Worm (Caenorhabditis elegans) whole organism, young adult: Measurements from ENCODE around the gene glb-10.

Source experiments
- B0019.2 ChIP-seq: fragments of 200-800 bp; sonication (Bioruptor generic); conservative IDR thresholded peaks from 2 replicates; pipeline ENCODE4 v1.3.6; 2022; ENCODE audit warnings: missing genetic modification reagents, missing genetic modification characterization, missing compliant biosample characterization
- F22D6.2 ChIP-seq: sonication (generic microtip); optimal IDR thresholded peaks from 2 replicates; lab custom pipeline; 2016; ENCODE audit warnings: mild to moderate bottlenecking, missing genetic modification characterization, missing compliant biosample characterization
- F23B12.7 ChIP-seq: sonication (generic microtip); optimal IDR thresholded peaks from 2 replicates; lab custom pipeline; 2017; ENCODE audit warnings: missing genetic modification characterization, mild to moderate bottlenecking, missing compliant biosample characterization, antibody characterized with exemption, moderate library complexity; ENCODE audit not compliant: insufficient read depth
- F33H1.4 ChIP-seq: fragments of 200-800 bp; sonication (Bioruptor generic); IDR thresholded peaks from 2 replicates; pipeline ENCODE4 v1.3.6; 2022; ENCODE audit warnings: missing genetic modification reagents, missing genetic modification characterization, missing compliant biosample characterization
- F52B5.7 ChIP-seq: sonication (generic microtip); optimal IDR thresholded peaks from 2 replicates; lab custom pipeline; 2016; ENCODE audit warnings: mild to moderate bottlenecking, missing genetic modification characterization, missing compliant biosample characterization
- F55B11.4 ChIP-seq: sonication (generic microtip); optimal IDR thresholded peaks from 2 replicates; lab custom pipeline; 2016; ENCODE audit warnings: missing compliant biosample characterization, missing genetic modification characterization, borderline replicate concordance; ENCODE audit not compliant: insufficient read depth
- T26A5.8 ChIP-seq: sonication (generic microtip); optimal IDR thresholded peaks from 2 replicates; lab custom pipeline; 2016; ENCODE audit warnings: missing genetic modification characterization, missing compliant biosample characterization
- Y67H2A.10 ChIP-seq: fragments of 200-800 bp; sonication (Bioruptor generic); conservative IDR thresholded peaks from 2 replicates; pipeline ENCODE4 v1.3.6; 2022; ENCODE audit warnings: missing genetic modification reagents, missing genetic modification characterization, missing compliant biosample characterization
- akir-1 ChIP-seq: fragments of 200-800 bp; sonication (Bioruptor generic); optimal IDR thresholded peaks from 2 replicates; lab custom pipeline; 2018; ENCODE audit warnings: mild to moderate bottlenecking, missing genetic modification characterization, moderate library complexity, missing compliant biosample characterization
- ama-1 ChIP-seq, 3 experiments: fragments of 150-350 bp in 1 of 3; sonication (generic microtip) in 2 of 3; optimal IDR thresholded peaks; 2 replicates each; lab custom pipeline; 2014 to 2018; ENCODE audit warnings: missing biosample characterization in 2 of 3, missing genetic modification characterization in 2 of 3, missing genetic modification reagents in 2 of 3
- attf-5 ChIP-seq: fragments of 200-800 bp; sonication (Bioruptor generic); optimal IDR thresholded peaks from 2 replicates; lab custom pipeline; 2018; ENCODE audit warnings: mild to moderate bottlenecking, missing genetic modification characterization, missing compliant biosample characterization
- chd-7 ChIP-seq: sonication (generic microtip); optimal IDR thresholded peaks from 2 replicates; lab custom pipeline; 2016; ENCODE audit warnings: mild to moderate bottlenecking, missing genetic modification characterization, moderate library complexity, missing compliant biosample characterization
- efl-1 ChIP-seq: fragments of 150-350 bp; optimal IDR thresholded peaks from 2 replicates; lab custom pipeline; 2014; ENCODE audit warnings: missing biosample characterization, missing genetic modification reagents, missing genetic modification characterization
- ekl-4 ChIP-seq: fragments of 200-800 bp; sonication (Bioruptor generic); IDR thresholded peaks from 2 replicates; pipeline ENCODE4 v1.3.6; 2022; ENCODE audit warnings: missing genetic modification reagents, missing genetic modification characterization, missing compliant biosample characterization
- ets-4 ChIP-seq: fragments of 200-800 bp; sonication (Bioruptor generic); optimal IDR thresholded peaks from 2 replicates; lab custom pipeline; 2018; ENCODE audit warnings: mild to moderate bottlenecking, missing genetic modification characterization, missing compliant biosample characterization
- gei-17 ChIP-seq: fragments of 200-800 bp; sonication (Bioruptor generic); optimal IDR thresholded peaks from 2 replicates; lab custom pipeline; 2018; ENCODE audit warnings: mild to moderate bottlenecking, missing genetic modification characterization, missing compliant biosample characterization
- hlh-12 ChIP-seq: sonication (generic microtip); optimal IDR thresholded peaks from 2 replicates; lab custom pipeline; 2016; ENCODE audit warnings: missing genetic modification characterization, missing compliant biosample characterization
- hmg-1.2 ChIP-seq: fragments of 200-800 bp; sonication (Bioruptor generic); IDR thresholded peaks from 2 replicates; pipeline ENCODE4 v1.3.6; 2022; ENCODE audit warnings: missing genetic modification reagents, missing genetic modification characterization, missing compliant biosample characterization
- lin-40 ChIP-seq: sonication (generic microtip); optimal IDR thresholded peaks from 2 replicates; lab custom pipeline; 2016; ENCODE audit warnings: missing genetic modification characterization, mild to moderate bottlenecking, missing compliant biosample characterization, missing genotype, missing genetic modification reagents
- lsl-1 ChIP-seq: fragments of 200-800 bp; sonication (Bioruptor generic); optimal IDR thresholded peaks from 2 replicates; lab custom pipeline; 2018; ENCODE audit warnings: mild to moderate bottlenecking, missing genetic modification characterization, moderate library complexity, missing compliant biosample characterization
- mcd-1 ChIP-seq: fragments of 200-800 bp; sonication (Bioruptor generic); IDR thresholded peaks from 2 replicates; pipeline ENCODE4 v1.3.6; 2022; ENCODE audit warnings: missing genetic modification reagents, missing genetic modification characterization, missing compliant biosample characterization
- mes-4 ChIP-seq: sonication (generic microtip); optimal IDR thresholded peaks from 2 replicates; lab custom pipeline; 2016; ENCODE audit warnings: missing genotype, missing genetic modification characterization, missing compliant biosample characterization
- mxl-1 ChIP-seq: sonication (generic microtip); optimal IDR thresholded peaks from 2 replicates; lab custom pipeline; 2016; ENCODE audit warnings: missing genetic modification characterization, missing compliant biosample characterization
- nfyb-1 ChIP-seq: fragments of 200-800 bp; sonication (Bioruptor generic); IDR thresholded peaks from 2 replicates; pipeline ENCODE4 v1.3.6; 2022; ENCODE audit warnings: missing genetic modification reagents, missing genetic modification characterization, missing compliant biosample characterization
- nhr-120 ChIP-seq: fragments of 200-800 bp; sonication (Bioruptor generic); IDR thresholded peaks from 2 replicates; pipeline ENCODE4 v1.3.6; 2022; ENCODE audit warnings: missing genetic modification characterization, missing compliant biosample characterization
- nhr-27 ChIP-seq: fragments of 200-800 bp; sonication (Bioruptor generic); optimal IDR thresholded peaks from 2 replicates; lab custom pipeline; 2018; ENCODE audit warnings: mild to moderate bottlenecking, missing genetic modification characterization, moderate library complexity, missing compliant biosample characterization
- pbrm-1 ChIP-seq: fragments of 200-800 bp; sonication (Bioruptor generic); IDR thresholded peaks from 2 replicates; pipeline ENCODE4 v1.3.6; 2022; ENCODE audit warnings: missing genetic modification reagents, missing genetic modification characterization, missing compliant biosample characterization
- repo-1 ChIP-seq: sonication (generic microtip); optimal IDR thresholded peaks from 2 replicates; lab custom pipeline; 2017; ENCODE audit warnings: mild to moderate bottlenecking, missing genetic modification characterization, missing compliant biosample characterization
- sdz-38 ChIP-seq: sonication (generic microtip); optimal IDR thresholded peaks from 2 replicates; lab custom pipeline; 2016; ENCODE audit warnings: missing genotype, missing genetic modification characterization, missing compliant biosample characterization
- sea-2 ChIP-seq: fragments of 200-800 bp; sonication (Bioruptor generic); IDR thresholded peaks from 2 replicates; pipeline ENCODE4 v1.3.6; 2022; ENCODE audit warnings: missing genetic modification characterization, missing compliant biosample characterization
- snpc-1.1 ChIP-seq: sonication (generic microtip); optimal IDR thresholded peaks from 2 replicates; lab custom pipeline; 2017; ENCODE audit warnings: missing genetic modification characterization, mild to moderate bottlenecking, missing compliant biosample characterization, antibody characterized with exemption, moderate library complexity, missing genotype, missing genetic modification reagents; ENCODE audit not compliant: insufficient read depth
- tbx-9 ChIP-seq: sonication (generic microtip); optimal IDR thresholded peaks from 2 replicates; lab custom pipeline; 2016; ENCODE audit warnings: borderline replicate concordance, missing genetic modification characterization, inconsistent platforms, missing compliant biosample characterization
- tlf-1 ChIP-seq: fragments of 200-800 bp; sonication (Bioruptor generic); optimal IDR thresholded peaks from 2 replicates; lab custom pipeline; 2018; ENCODE audit warnings: mild to moderate bottlenecking, missing genetic modification characterization, missing compliant biosample characterization
- unc-62 ChIP-seq: fragments of 150-350 bp; optimal IDR thresholded peaks from 2 replicates; lab custom pipeline; 2014; ENCODE audit warnings: missing biosample characterization, missing genetic modification reagents, missing genetic modification characterization
- xnd-1 ChIP-seq: sonication (generic microtip); optimal IDR thresholded peaks from 2 replicates; lab custom pipeline; 2016; ENCODE audit warnings: missing genotype, missing genetic modification reagents, missing genetic modification characterization, missing compliant biosample characterization
- zim-3 ChIP-seq: sonication (generic microtip); optimal IDR thresholded peaks from 2 replicates; lab custom pipeline; 2017; ENCODE audit warnings: mild to moderate bottlenecking, missing genetic modification characterization, moderate library complexity, missing compliant biosample characterization
- ztf-18 ChIP-seq: sonication (generic microtip); optimal IDR thresholded peaks from 2 replicates; lab custom pipeline; 2016; ENCODE audit warnings: missing genotype, mild to moderate bottlenecking, missing genetic modification characterization, missing compliant biosample characterization

Gene glb-10

DNA sequence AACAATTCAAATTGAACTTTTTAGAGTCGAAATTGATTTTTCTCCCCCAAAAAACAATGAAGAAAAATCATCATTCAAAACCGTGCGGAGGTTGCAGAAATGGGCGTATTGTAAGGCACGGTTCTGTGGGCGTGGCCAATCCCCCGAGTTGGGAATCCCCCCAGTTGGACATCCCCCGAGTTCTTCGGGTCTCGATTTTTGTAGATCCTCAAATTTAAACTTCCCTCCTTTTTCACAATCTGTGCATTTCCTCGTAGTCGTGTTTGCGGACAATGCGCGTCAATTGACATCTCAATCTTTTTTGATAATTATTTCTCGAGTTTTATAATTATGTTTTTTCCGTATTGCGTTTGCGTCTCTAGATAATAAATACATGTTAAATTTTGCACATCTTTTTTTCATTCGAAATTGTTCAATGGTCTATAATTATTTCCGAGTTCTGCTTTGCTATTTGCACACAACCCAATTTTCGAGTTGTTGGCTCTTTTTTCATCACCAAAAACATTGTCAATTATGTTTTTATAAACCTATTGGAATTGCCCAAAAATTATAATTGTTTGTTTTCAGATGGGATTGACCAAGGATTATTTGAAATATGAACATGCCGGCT is 39.2 kb downstream of the glb-10 start, which contains the start of gene F13H8.2 (continued):
- no peak for TF ChIP-seq T26A5.8 (tag; lab: Kevin White, UChicago)
- TF ChIP-seq efl-1 = peak; percentile 76
- no peak for TF ChIP-seq hlh-12 (tag; lab: Kevin White, UChicago)
- TF ChIP-seq B0019.2 (GFP tag; lab: Robert Waterston, UW) = peak; percentile 84
- TF ChIP-seq unc-62 (GFP tag; lab: Kevin White, UChicago) = no peak
- TF ChIP-seq F23B12.7 (tag; lab: Kevin White, UChicago) = peak; percentile 95
- peak; percentile 63 for TF ChIP-seq hmg-1.2 (GFP tag; lab: Robert Waterston, UW)
- TF ChIP-seq F22D6.2 (tag; lab: Kevin White, UChicago) = no peak
- no peak for TF ChIP-seq mes-4
- no peak for TF ChIP-seq gei-17 (GFP tag; lab: Kevin White, UChicago)
- no peak for TF ChIP-seq nhr-27 (tag; lab: Kevin White, UChicago)
- TF ChIP-seq xnd-1 = no peak
- TF ChIP-seq lsl-1 (GFP tag; lab: Kevin White, UChicago) = peak; percentile 63
- no peak for TF ChIP-seq snpc-1.1 (tag; lab: Kevin White, UChicago)
- no peak for TF ChIP-seq lin-40 (tag; lab: Kevin White, UChicago)
- peak; percentile 84 for TF ChIP-seq attf-5
- peak; percentile 93 for TF ChIP-seq nfyb-1
- TF ChIP-seq ama-1 (optimal IDR thresholded peaks at IDR 0.05; lab: Kevin White, UChicago) = no peak
- no peak for TF ChIP-seq ama-1 (GFP tag; optimal IDR thresholded peaks at IDR 0.05; lab: Kevin White, UChicago)
- TF ChIP-seq F52B5.7 (tag; lab: Kevin White, UChicago) = no peak
- TF ChIP-seq tbx-9 (tag; lab: Kevin White, UChicago) = no peak
- TF ChIP-seq akir-1 (GFP tag; lab: Kevin White, UChicago) = no peak
- TF ChIP-seq F33H1.4 (GFP tag; lab: Robert Waterston, UW) = peak; percentile 73
- TF ChIP-seq zim-3 (tag; lab: Kevin White, UChicago) = peak; percentile 2

DNA sequence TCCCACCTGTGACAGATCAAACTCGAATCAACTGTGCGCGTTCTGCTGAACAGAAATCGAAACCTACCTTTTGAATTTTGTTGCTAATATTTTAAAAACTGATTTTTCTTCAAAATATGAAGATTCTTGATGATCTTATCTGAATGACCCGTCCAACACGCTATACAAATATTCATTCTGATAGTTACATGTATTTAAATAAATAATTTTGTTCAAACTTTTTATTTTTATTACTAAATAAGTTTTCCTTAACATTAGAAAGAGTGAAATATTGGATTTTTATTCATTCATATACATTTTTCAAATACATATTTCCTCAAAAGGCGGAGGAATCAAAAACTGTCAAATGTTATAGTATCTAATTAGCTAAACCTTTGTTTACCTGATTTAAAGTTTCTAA is 41.1 kb downstream of the glb-10 start, which contains the start of gene F13H8.8:
Gene F13H8.8, minus strand, starts transcription at position 101 of the 400 bp plus-strand sequence.
- TF ChIP-seq sea-2 (GFP tag; lab: Robert Waterston, UW) (no peak), chd-7 (tag; lab: Kevin White, UChicago) (no peak), sdz-38 (tag; lab: Kevin White, UChicago) (no peak), ama-1 (optimal IDR thresholded peaks at IDR 0.05; lab: Kevin White, UChicago) (no peak), ama-1 (GFP tag; optimal IDR thresholded peaks at IDR 0.05; lab: Kevin White, UChicago) (no peak), F23B12.7 (tag; lab: Kevin White, UChicago) (no peak), repo-1 (tag; lab: Kevin White, UChicago) (no peak), ets-4 (GFP tag; lab: Kevin White, UChicago) (no peak), Y67H2A.10 (GFP tag; lab: Robert Waterston, UW) (no peak), mes-4 (no peak), F55B11.4 (tag; lab: Kevin White, UChicago) (no peak), mcd-1 (GFP tag; lab: Robert Waterston, UW) (no peak), tlf-1 (no peak), ztf-18 (tag; lab: Kevin White, UChicago) (no peak), nhr-120 (GFP tag; lab: Robert Waterston, UW) (no peak), mxl-1 (tag; lab: Kevin White, UChicago) (no peak), unc-62 (GFP tag; lab: Kevin White, UChicago) (no peak), F33H1.4 (GFP tag; lab: Robert Waterston, UW) (no peak), ekl-4 (GFP tag; lab: Robert Waterston, UW) (no peak), pbrm-1 (GFP tag; lab: Robert Waterston, UW) (no peak)
- TF ChIP-seq, all 124 proteins: peak for 0
